Fruit fly (Drosophila melanogaster): ENCODE measurements around the gene CG6908.
A peak's percentile ranks its signal among the peaks of the same experiment; 100 is the strongest.

CG6908 gene

DNA sequence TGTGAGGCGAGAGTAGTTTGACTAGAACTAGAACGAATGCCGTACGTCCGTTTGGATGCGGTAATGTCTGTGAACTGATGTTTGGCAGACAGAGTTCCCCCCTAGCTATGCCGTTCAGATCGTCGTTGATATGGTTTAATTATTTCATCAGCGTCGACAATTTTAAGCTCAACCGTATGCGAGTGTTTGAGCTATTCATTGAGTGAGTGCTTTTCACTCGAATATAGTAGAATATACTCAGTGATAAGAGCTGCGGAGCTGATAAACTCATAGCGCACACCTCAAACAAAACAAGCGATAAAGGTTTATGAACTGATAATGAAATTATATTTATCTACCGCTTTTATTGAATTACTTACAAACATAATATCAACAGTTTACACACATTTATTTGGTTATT lies 1.8 kb downstream of the CG6908 start, which contains the start of gene CG6834 (continued):
- peak; percentile 53 for TF ChIP-seq CG13296 (GFP tag; optimal IDR thresholded peaks at IDR 0.05)
- TF ChIP-seq CG4707 (GFP tag; optimal IDR thresholded peaks at IDR 0.05) = no peak
- TF ChIP-seq nerfin-1 (tag; optimal IDR thresholded peaks at IDR 0.05) = peak; percentile 40
- TF ChIP-seq CG15601 (tag; optimal IDR thresholded peaks at IDR 0.05) = peak; percentile 59
- peak; percentile 1 for TF ChIP-seq ATbp (GFP tag; optimal IDR thresholded peaks at IDR 0.05)
- peak; percentile 20 for TF ChIP-seq B-H2 (GFP tag; optimal IDR thresholded peaks at IDR 0.05)
- peak; percentile 20 for TF ChIP-seq unpg (GFP tag; optimal IDR thresholded peaks at IDR 0.05)
- TF ChIP-seq CG34376 (GFP tag; optimal IDR thresholded peaks at IDR 0.05) = peak; percentile 74
- TF ChIP-seq Vsx1 (GFP tag; optimal IDR thresholded peaks at IDR 0.05) = no peak
- peak; percentile 28 for TF ChIP-seq CG12219 (GFP tag; optimal IDR thresholded peaks at IDR 0.05)
- TF ChIP-seq amos (GFP tag; IDR thresholded peaks at IDR 0.05; ENCODE audit: partially characterized antibody) = peak; percentile 25; the same call in 1 of the 2 replicates
- TF ChIP-seq wek (GFP tag; optimal IDR thresholded peaks at IDR 0.05) = peak; percentile 46
- peak; percentile 16 for TF ChIP-seq CG12299 (tag; optimal IDR thresholded peaks at IDR 0.05)
- peak; percentile 9 for TF ChIP-seq CG7745 (tag; optimal IDR thresholded peaks at IDR 0.05)
- TF ChIP-seq CG14667 (GFP tag; IDR thresholded peaks at IDR 0.05) = no peak
- TF ChIP-seq CG1603 (tag; optimal IDR thresholded peaks at IDR 0.05) = peak; percentile 15
- no peak for TF ChIP-seq Nf-YA (GFP tag; IDR thresholded peaks at IDR 0.05)
- TF ChIP-seq Dp (GFP tag; optimal IDR thresholded peaks at IDR 0.05) = no peak
- TF ChIP-seq CG10543 (GFP tag; optimal IDR thresholded peaks at IDR 0.05) = peak; percentile 20
- TF ChIP-seq CG4360 (GFP tag; IDR thresholded peaks at IDR 0.05) = no peak
- no peak for TF ChIP-seq CG6175 (GFP tag; IDR thresholded peaks at IDR 0.05)
- TF ChIP-seq CG32772 (GFP tag; IDR thresholded peaks at IDR 0.05) = no peak
- TF ChIP-seq CG4820 (GFP tag; optimal IDR thresholded peaks at IDR 0.05) = no peak
- TF ChIP-seq PHDP (tag; optimal IDR thresholded peaks at IDR 0.05) = peak; percentile 43
- TF ChIP-seq CG7786 (GFP tag; optimal IDR thresholded peaks at IDR 0.05) = no peak
- peak; percentile 12 for TF ChIP-seq CG17568 (GFP tag; optimal IDR thresholded peaks at IDR 0.05)
- no peak for TF ChIP-seq kay (GFP tag; optimal IDR thresholded peaks at IDR 0.05)
- no peak for TF ChIP-seq CG14014 (GFP tag; IDR thresholded peaks at IDR 0.05)
- TF ChIP-seq exex (tag; optimal IDR thresholded peaks at IDR 0.05) = peak; percentile 85
- TF ChIP-seq CrebB (tag; optimal IDR thresholded peaks at IDR 0.05) = peak; percentile 62
- peak; percentile 53 for TF ChIP-seq CG33557 (GFP tag; optimal IDR thresholded peaks at IDR 0.05)
- peak; percentile 66 for TF ChIP-seq salm (tag; optimal IDR thresholded peaks at IDR 0.05)
- no peak for TF ChIP-seq CG33213 (GFP tag; optimal IDR thresholded peaks at IDR 0.05)
- TF ChIP-seq CG11504 (tag; optimal IDR thresholded peaks at IDR 0.05) = no peak
- no peak for TF ChIP-seq da (GFP tag; optimal IDR thresholded peaks at IDR 0.05)
- TF ChIP-seq CG11723 (GFP tag; optimal IDR thresholded peaks at IDR 0.05) = peak; percentile 15
- TF ChIP-seq sd (tag; optimal IDR thresholded peaks at IDR 0.05) = peak; percentile 38
- no peak for TF ChIP-seq tup (GFP tag; optimal IDR thresholded peaks at IDR 0.05)

dm6 chr3R:11684316-11684715 lies 5.5 kb downstream of the CG6908 start, which contains the start of gene CG6830:
CG6830 (minus strand) TSS chr3R:11684342.
- TF ChIP-seq grn (GFP tag; optimal IDR thresholded peaks at IDR 0.05) (peak; percentile 12), exex (tag; optimal IDR thresholded peaks at IDR 0.05) (peak; percentile 62), sug (tag; optimal IDR thresholded peaks at IDR 0.05) (peak; percentile 87), Dfd (GFP tag; optimal IDR thresholded peaks at IDR 0.05) (no peak), Pdp1 (GFP tag; optimal IDR thresholded peaks at IDR 0.05) (peak in 1 of 2 experiments; percentile 4)
